Worm (Caenorhabditis elegans) whole organism, L4 larva: Measurements from ENCODE around the gene F08D12.3.

Source experiments
- ama-1 ChIP-seq: fragments of 150-350 bp; optimal IDR thresholded peaks from 2 replicates; lab custom pipeline; 2014; ENCODE audit warnings: inconsistent platforms, mixed read lengths
- lin-39 ChIP-seq: fragments of 150-350 bp; optimal IDR thresholded peaks from 2 replicates; lab custom pipeline; 2014; ENCODE audit warnings: missing biosample characterization, missing genetic modification reagents, missing genetic modification characterization
- nhr-76 ChIP-seq: fragments of 150-350 bp; optimal IDR thresholded peaks from 2 replicates; lab custom pipeline; 2014; ENCODE audit warnings: missing biosample characterization, missing genetic modification characterization
- snpc-4 ChIP-seq: fragments of 150-350 bp; optimal IDR thresholded peaks from 2 replicates; lab custom pipeline; 2014; ENCODE audit warnings: missing biosample characterization, missing genetic modification characterization
- vab-7 ChIP-seq: fragments of 200-800 bp; sonication (Bioruptor generic); IDR thresholded peaks from 2 replicates; pipeline ENCODE4 v1.3.6; 2022; ENCODE audit warnings: missing genetic modification reagents, missing genetic modification characterization, missing compliant biosample characterization

ce11 chrII:2762108-2762507, 17.2 kb upstream of the F08D12.3 start, which contains the start of gene fbxb-106:
- TF ChIP-seq ama-1 (lab: Kevin White, UChicago) (no peak), snpc-4 (tag; lab: Kevin White, UChicago) (no peak), lin-39 (no peak), vab-7 (GFP tag; lab: Robert Waterston, UW) (no peak), nhr-76 (tag; lab: Kevin White, UChicago) (no peak)
